Worm (Caenorhabditis elegans) whole organism, L4 larva: ENCODE results near the gene unc-25.

Source experiments
- ama-1 ChIP-seq: fragments of 150-350 bp; optimal IDR thresholded peaks from 2 replicates; lab custom pipeline; 2014; ENCODE audit warnings: inconsistent platforms, mixed read lengths
- ceh-82 ChIP-seq: sonication (generic microtip); optimal IDR thresholded peaks from 2 replicates; lab custom pipeline; 2017; ENCODE audit warnings: missing biosample characterization, missing genetic modification characterization
- egl-43 ChIP-seq: fragments of 200-800 bp; sonication (Bioruptor generic); IDR thresholded peaks from 2 replicates; pipeline ENCODE4 v1.3.6; 2022; ENCODE audit warnings: missing genetic modification reagents, missing genetic modification characterization, missing compliant biosample characterization
- lin-39 ChIP-seq: fragments of 150-350 bp; optimal IDR thresholded peaks from 2 replicates; lab custom pipeline; 2014; ENCODE audit warnings: missing biosample characterization, missing genetic modification reagents, missing genetic modification characterization

- TF ChIP-seq ama-1 (lab: Kevin White, UChicago) (no peak), ceh-82 (no peak), egl-43 (GFP tag; lab: Robert Waterston, UW) (no peak), lin-39 (no peak)
These were observed 16.8 kb downstream of the unc-25 start for ce11 chrIII:12959286-12959685.
